Fruit fly (Drosophila melanogaster): ENCODE data around the gene nst.

dm6 chr3L:12484948-12485347 lies 45.0 kb downstream of the nst start, which contains the start of gene CG10663:
- TF ChIP-seq CG11762 (GFP tag; optimal IDR thresholded peaks at IDR 0.05; ENCODE audit: insufficient read depth): no peak
- no peak for TF ChIP-seq Sox102F (GFP tag; optimal IDR thresholded peaks at IDR 0.05)
- TF ChIP-seq Eip75B (GFP tag; optimal IDR thresholded peaks at IDR 0.05): peak; percentile 13
- no peak for TF ChIP-seq CG6792 (GFP tag; optimal IDR thresholded peaks at IDR 0.05)
- TF ChIP-seq CG8632 (GFP tag; optimal IDR thresholded peaks at IDR 0.05): no peak
- TF ChIP-seq Ets96B (tag; optimal IDR thresholded peaks at IDR 0.05): no peak
